Fruit fly (Drosophila melanogaster) whole organism, embryonic: ENCODE results near the gene ppk11.

Source experiments
- B-H2 ChIP-seq: fragments of 200-800 bp; sonication (Bioruptor generic); optimal IDR thresholded peaks from 2 replicates; lab custom pipeline; 2018; ENCODE audit warnings: missing biosample characterization, mild to moderate bottlenecking, missing genetic modification characterization
- Blimp-1 ChIP-seq: fragments of 200-800 bp; sonication (Bioruptor generic); optimal IDR thresholded peaks from 3 replicates; lab custom pipeline; 2018; ENCODE audit warnings: missing biosample characterization, missing genetic modification characterization, mild to moderate bottlenecking, moderate library complexity, missing genetic modification reagents
- CG10267 ChIP-seq: fragments of 200-800 bp; sonication (Bioruptor generic); optimal IDR thresholded peaks from 2 replicates; lab custom pipeline; 2018; ENCODE audit warnings: missing biosample characterization, mild to moderate bottlenecking, missing genetic modification characterization, moderate library complexity
- CG10321 ChIP-seq: fragments of 200-800 bp; sonication (Bioruptor generic); IDR thresholded peaks from 2 replicates; pipeline ENCODE4 v1.3.6; 2022; ENCODE audit warnings: missing biosample characterization, missing genetic modification characterization
- CG10565 ChIP-seq: fragments of 200-800 bp; sonication (Bioruptor generic); optimal IDR thresholded peaks from 3 replicates; lab custom pipeline; 2016; ENCODE audit warnings: missing biosample characterization, mild to moderate bottlenecking, missing genetic modification characterization
- CG1233 ChIP-seq: fragments of 200-800 bp; sonication (Bioruptor generic); optimal IDR thresholded peaks from 4 replicates; lab custom pipeline; 2018; ENCODE audit warnings: missing biosample characterization, mild to moderate bottlenecking, missing genetic modification characterization
- CG12659 ChIP-seq: fragments of 200-800 bp; sonication (Bioruptor generic); optimal IDR thresholded peaks from 3 replicates; lab custom pipeline; 2017; ENCODE audit warnings: mild to moderate bottlenecking, missing biosample characterization, missing genetic modification reagents, missing genetic modification characterization
- CG12744 ChIP-seq: fragments of 200-800 bp; sonication (Bioruptor generic); optimal IDR thresholded peaks from 2 replicates; lab custom pipeline; 2016; ENCODE audit warnings: missing biosample characterization, missing genetic modification characterization
- CG13424 ChIP-seq: fragments of 200-800 bp; sonication (Bioruptor generic); optimal IDR thresholded peaks from 2 replicates; lab custom pipeline; 2019; ENCODE audit warnings: missing biosample characterization, mild to moderate bottlenecking, missing genetic modification characterization, moderate library complexity
- CG13624 ChIP-seq: fragments of 200-800 bp; sonication (Bioruptor generic); optimal IDR thresholded peaks from 2 replicates; lab custom pipeline; 2016; ENCODE audit warnings: missing biosample characterization, missing genetic modification characterization
- CG13894 ChIP-seq: fragments of 200-800 bp; sonication (Bioruptor generic); optimal IDR thresholded peaks from 3 replicates; lab custom pipeline; 2018; ENCODE audit warnings: missing biosample characterization, mild to moderate bottlenecking, missing genetic modification characterization, moderate library complexity
- CG15479 ChIP-seq: fragments of 200-800 bp; sonication (Bioruptor generic); optimal IDR thresholded peaks from 3 replicates; lab custom pipeline; 2019; ENCODE audit warnings: missing biosample characterization, mild to moderate bottlenecking, missing genetic modification characterization, moderate library complexity
- CG18011 ChIP-seq: fragments of 200-800 bp; sonication (Bioruptor generic); optimal IDR thresholded peaks from 2 replicates; lab custom pipeline; 2017; ENCODE audit warnings: missing biosample characterization, missing genetic modification characterization, mild to moderate bottlenecking, moderate library complexity, missing genotype
- CG2678 ChIP-seq: fragments of 200-800 bp; sonication (Bioruptor generic); optimal IDR thresholded peaks from 3 replicates; lab custom pipeline; 2019; ENCODE audit warnings: missing biosample characterization, mild to moderate bottlenecking, missing genetic modification characterization, moderate library complexity
- CG30431 ChIP-seq: fragments of 200-800 bp; sonication (Bioruptor generic); optimal IDR thresholded peaks from 2 replicates; lab custom pipeline; 2017; ENCODE audit warnings: missing biosample characterization, missing genetic modification characterization
- CG31441 ChIP-seq: fragments of 200-800 bp; sonication (Bioruptor generic); IDR thresholded peaks from 2 replicates; pipeline ENCODE4 v1.3.6; 2022; ENCODE audit warnings: missing biosample characterization, missing genetic modification characterization
- CG4820 ChIP-seq: fragments of 200-800 bp; sonication (Bioruptor generic); optimal IDR thresholded peaks from 3 replicates; lab custom pipeline; 2016; ENCODE audit warnings: missing biosample characterization, missing genetic modification characterization
- CG5953 ChIP-seq: fragments of 200-800 bp; sonication (Bioruptor generic); IDR thresholded peaks from 2 replicates; pipeline ENCODE4 v1.3.6; 2022; ENCODE audit warnings: missing biosample characterization, missing genetic modification characterization
- CG7928 ChIP-seq: fragments of 200-800 bp; sonication (Bioruptor generic); optimal IDR thresholded peaks from 2 replicates; lab custom pipeline; 2017; ENCODE audit warnings: missing biosample characterization, mild to moderate bottlenecking, missing genetic modification characterization
- CG9817 ChIP-seq: fragments of 200-800 bp; sonication (Bioruptor generic); optimal IDR thresholded peaks from 2 replicates; lab custom pipeline; 2018; ENCODE audit warnings: missing biosample characterization, mild to moderate bottlenecking, missing genetic modification characterization, moderate library complexity
- CG9876 ChIP-seq: fragments of 200-800 bp; sonication (Bioruptor generic); optimal IDR thresholded peaks from 2 replicates; lab custom pipeline; 2016; ENCODE audit warnings: missing biosample characterization, missing genetic modification characterization
- CG9932 ChIP-seq: fragments of 200-800 bp; sonication (Bioruptor generic); IDR thresholded peaks from 2 replicates; pipeline ENCODE4 v1.3.6; 2022; ENCODE audit warnings: missing biosample characterization, missing genetic modification characterization
- CHES-1-like ChIP-seq: fragments of 200-800 bp; sonication (Bioruptor generic); optimal IDR thresholded peaks from 2 replicates; lab custom pipeline; 2016; ENCODE audit warnings: missing biosample characterization, missing genetic modification characterization
- Drgx ChIP-seq: fragments of 200-800 bp; sonication (Bioruptor generic); IDR thresholded peaks from 2 replicates; pipeline ENCODE4 v1.3.6; 2022; ENCODE audit warnings: missing biosample characterization, missing genetic modification characterization
- E2f2 ChIP-seq: fragments of 200-800 bp; sonication (Bioruptor generic); IDR thresholded peaks from 2 replicates; pipeline ENCODE4 v1.3.6; 2022; ENCODE audit warnings: missing biosample characterization, missing genetic modification characterization
- Fer3 ChIP-seq: fragments of 200-800 bp; sonication (Bioruptor generic); optimal IDR thresholded peaks from 2 replicates; lab custom pipeline; 2018; ENCODE audit warnings: missing biosample characterization, mild to moderate bottlenecking, missing genetic modification characterization, moderate library complexity
- H2.0 ChIP-seq: fragments of 200-800 bp; sonication (Bioruptor generic); IDR thresholded peaks from 2 replicates; pipeline ENCODE4 v1.3.6; 2022; ENCODE audit warnings: missing biosample characterization, missing genetic modification characterization
- PHDP ChIP-seq: fragments of 200-800 bp; sonication (Bioruptor generic); optimal IDR thresholded peaks from 3 replicates; lab custom pipeline; 2018; ENCODE audit warnings: missing biosample characterization, mild to moderate bottlenecking, missing genetic modification characterization, moderate library complexity
- Ptx1 ChIP-seq: fragments of 200-800 bp; sonication (Bioruptor generic); IDR thresholded peaks from 2 replicates; pipeline ENCODE4 v1.3.6; 2022; ENCODE audit warnings: missing biosample characterization, missing genetic modification characterization
- Rfx ChIP-seq: fragments of 200-800 bp; sonication (Bioruptor generic); IDR thresholded peaks from 2 replicates; pipeline ENCODE4 v1.3.6; 2022; ENCODE audit warnings: missing biosample characterization, missing genetic modification characterization
- Rx ChIP-seq: fragments of 200-800 bp; sonication (Bioruptor generic); IDR thresholded peaks from 2 replicates; pipeline ENCODE4 v1.3.6; 2022; ENCODE audit warnings: missing biosample characterization, missing genetic modification characterization
- Scr ChIP-seq: fragments of 200-800 bp; sonication (Bioruptor generic); IDR thresholded peaks from 2 replicates; pipeline ENCODE4 v1.3.6; 2022; ENCODE audit warnings: missing biosample characterization, missing genetic modification characterization; ENCODE audit not compliant: partially characterized antibody
- Trl ChIP-seq, 3 experiments: fragments of >200 bp in 2 of 3; fragments of 200-800 bp in 1 of 3; sonication (Bioruptor generic) in 1 of 3; optimal IDR thresholded peaks; 2 replicates in 1 of 3; 3 replicates in 2 of 3; lab custom pipeline; 2016 to 2017; ENCODE audit warnings: missing biosample characterization in 1 of 3, missing genetic modification characterization in 1 of 3
- bcd ChIP-seq: fragments of 200-800 bp; sonication (Bioruptor generic); optimal IDR thresholded peaks from 2 replicates; lab custom pipeline; 2017; ENCODE audit warnings: missing biosample characterization, mild to moderate bottlenecking, missing genetic modification characterization
- emc ChIP-seq: fragments of 200-800 bp; sonication (Bioruptor generic); optimal IDR thresholded peaks from 2 replicates; lab custom pipeline; 2016; ENCODE audit warnings: missing biosample characterization, missing genetic modification characterization
- fd64A ChIP-seq: fragments of 200-800 bp; sonication (Bioruptor generic); optimal IDR thresholded peaks from 3 replicates; lab custom pipeline; 2018; ENCODE audit warnings: missing biosample characterization, mild to moderate bottlenecking, missing genetic modification characterization
- gcm ChIP-seq: fragments of 200-800 bp; sonication (Bioruptor generic); optimal IDR thresholded peaks from 2 replicates; lab custom pipeline; 2019; ENCODE audit warnings: missing biosample characterization, mild to moderate bottlenecking, missing genetic modification characterization, moderate library complexity
- gsb ChIP-seq: fragments of 200-800 bp; sonication (Bioruptor generic); IDR thresholded peaks from 2 replicates; pipeline ENCODE4 v1.3.6; 2022; ENCODE audit warnings: missing biosample characterization, missing genetic modification characterization
- gsb-n ChIP-seq: fragments of 200-800 bp; sonication (Bioruptor generic); optimal IDR thresholded peaks from 3 replicates; lab custom pipeline; 2018; ENCODE audit warnings: missing biosample characterization, mild to moderate bottlenecking, missing genetic modification characterization
- hkb ChIP-seq, 2 experiments: fragments of 200-800 bp in 1 of 2; fragments of >200 bp in 1 of 2; sonication (Bioruptor generic) in 1 of 2; IDR thresholded peaks in 1 of 2; optimal IDR thresholded peaks in 1 of 2; 2 replicates each; pipeline versions ENCODE4 v1.3.6 to Lab custom; 2017 to 2022; ENCODE audit warnings: missing biosample characterization in 1 of 2, missing genetic modification characterization in 1 of 2
- nau ChIP-seq: fragments of 200-800 bp; sonication (Bioruptor generic); optimal IDR thresholded peaks from 3 replicates; lab custom pipeline; 2017; ENCODE audit warnings: missing biosample characterization, mild to moderate bottlenecking, missing genetic modification characterization, missing genetic modification reagents
- odd ChIP-seq: fragments of 200-800 bp; sonication (Bioruptor generic); optimal IDR thresholded peaks from 2 replicates; lab custom pipeline; 2017; ENCODE audit warnings: missing biosample characterization, mild to moderate bottlenecking, missing genetic modification characterization
- pita ChIP-seq: fragments of 200-800 bp; sonication (Bioruptor generic); optimal IDR thresholded peaks from 2 replicates; lab custom pipeline; 2017; ENCODE audit warnings: missing biosample characterization, mild to moderate bottlenecking, missing genetic modification characterization
- ranshi ChIP-seq: fragments of 200-800 bp; sonication (Bioruptor generic); IDR thresholded peaks from 2 replicates; pipeline ENCODE4 v1.3.6; 2022; ENCODE audit warnings: missing biosample characterization, missing genetic modification characterization
- row ChIP-seq: fragments of 200-800 bp; sonication (Bioruptor generic); IDR thresholded peaks from 3 replicates; pipeline ENCODE4 v1.3.6; 2022; ENCODE audit warnings: missing biosample characterization, missing genetic modification characterization
- sim ChIP-seq: fragments of 200-800 bp; sonication (Bioruptor generic); IDR thresholded peaks from 2 replicates; pipeline ENCODE4 v1.3.6; 2022; ENCODE audit warnings: missing biosample characterization, missing genetic modification characterization
- vfl ChIP-seq: fragments of 200-800 bp; sonication (Bioruptor generic); optimal IDR thresholded peaks from 2 replicates; lab custom pipeline; 2016; ENCODE audit warnings: missing biosample characterization, missing genetic modification characterization
- wdn ChIP-seq: fragments of 200-800 bp; sonication (Bioruptor generic); IDR thresholded peaks from 2 replicates; pipeline ENCODE4 v1.3.6; 2022; ENCODE audit warnings: missing biosample characterization, missing genetic modification characterization
- zen2 ChIP-seq: fragments of 200-800 bp; sonication (Bioruptor generic); IDR thresholded peaks from 3 replicates; pipeline ENCODE4 v1.3.6; 2022; ENCODE audit warnings: missing biosample characterization, missing genetic modification characterization; ENCODE audit not compliant: partially characterized antibody
- zfh2 ChIP-seq: fragments of 200-800 bp; sonication (Bioruptor generic); optimal IDR thresholded peaks from 2 replicates; lab custom pipeline; 2016; ENCODE audit warnings: missing biosample characterization, missing genetic modification characterization

ppk11 gene

dm6 chr2L:9782176-9782581 lies 7.3 kb upstream of the ppk11 start, which contains the start of gene IP3K1 (continued):
- no peak for TF ChIP-seq CG7928
- peak; percentile 43; the same call in 1 of the 2 replicates for TF ChIP-seq Scr (GFP tag; lab: Robert Waterston, UW)
- TF ChIP-seq gsb-n (tag; lab: Kevin White, UChicago): peak; percentile 76
- no peak; the same call in 1 of the 2 replicates for TF ChIP-seq CG31441 (GFP tag; lab: Robert Waterston, UW)
- TF ChIP-seq CG13624: peak; percentile 12
- no peak for TF ChIP-seq CG15479 (GFP tag; lab: Kevin White, UChicago)
- no peak for TF ChIP-seq zfh2 (GFP tag; lab: Kevin White, UChicago)
- no peak for TF ChIP-seq hkb (optimal IDR thresholded peaks at IDR 0.05; lab: Kevin White, UChicago)
- TF ChIP-seq hkb (GFP tag; IDR thresholded peaks at IDR 0.05; lab: Robert Waterston, UW): peak; percentile 63; the same call in 1 of the 2 replicates
- TF ChIP-seq wdn: no peak
- TF ChIP-seq CG12744 (GFP tag; lab: Kevin White, UChicago): peak; percentile 16
- TF ChIP-seq CG10267 (tag; lab: Kevin White, UChicago): no peak
- no peak for TF ChIP-seq emc
- TF ChIP-seq Rx (GFP tag; lab: Robert Waterston, UW): no peak
- TF ChIP-seq CG30431 (GFP tag; lab: Kevin White, UChicago): no peak
- TF ChIP-seq fd64A (GFP tag; lab: Kevin White, UChicago): peak; percentile 67
- TF ChIP-seq Ptx1 (GFP tag; lab: Robert Waterston, UW): 0 out of 2 replicates have a peak, but pooled peaks have one; percentile 7
- TF ChIP-seq Trl (optimal IDR thresholded peaks at IDR 0.05; lab: Kevin White, UChicago): peak; percentile 91 to 96
- peak; percentile 29 for TF ChIP-seq Trl (GFP tag; optimal IDR thresholded peaks at IDR 0.05; lab: Kevin White, UChicago)
- TF ChIP-seq zen2: peak; percentile 67; the same call in 2 of the 3 replicates
- TF ChIP-seq CG12659: peak; percentile 15
- TF ChIP-seq H2.0 (GFP tag; lab: Robert Waterston, UW): no peak
- no peak for TF ChIP-seq CG18011 (GFP tag; lab: Kevin White, UChicago)
- no peak for TF ChIP-seq CHES-1-like (GFP tag; lab: Kevin White, UChicago)
- TF ChIP-seq pita (GFP tag; lab: Kevin White, UChicago): no peak
- TF ChIP-seq PHDP (tag; lab: Kevin White, UChicago): peak; percentile 11
- TF ChIP-seq CG13894 (tag; lab: Kevin White, UChicago): peak; percentile 92
- peak; percentile 27 for TF ChIP-seq bcd (GFP tag; lab: Kevin White, UChicago)
- peak; percentile 45; the same call in 1 of the 2 replicates for TF ChIP-seq E2f2 (GFP tag; lab: Robert Waterston, UW)
- peak; percentile 73 for TF ChIP-seq Rfx
- TF ChIP-seq CG13424 (tag; lab: Kevin White, UChicago): no peak
- TF ChIP-seq CG9932 (GFP tag; lab: Robert Waterston, UW): peak; percentile 42; the same call in 1 of the 2 replicates
- TF ChIP-seq ranshi: no peak; the same call in 1 of the 2 replicates
- peak; percentile 8 for TF ChIP-seq Blimp-1 (GFP tag; lab: Kevin White, UChicago)
- TF ChIP-seq vfl: no peak
- TF ChIP-seq Drgx (GFP tag; lab: Robert Waterston, UW): peak; percentile 60
- no peak for TF ChIP-seq CG9876
- TF ChIP-seq CG2678: peak; percentile 35
- no peak for TF ChIP-seq row (GFP tag; lab: Robert Waterston, UW)
- TF ChIP-seq CG10321 (GFP tag; lab: Robert Waterston, UW): no peak
- TF ChIP-seq gsb (GFP tag; lab: Robert Waterston, UW): no peak
- TF ChIP-seq B-H2 (GFP tag; lab: Kevin White, UChicago): no peak
- TF ChIP-seq CG1233 (GFP tag; lab: Kevin White, UChicago): no peak
- no peak for TF ChIP-seq sim
- TF ChIP-seq gcm (GFP tag; lab: Kevin White, UChicago): peak; percentile 59
- TF ChIP-seq nau (GFP tag; lab: Kevin White, UChicago): peak; percentile 52
- TF ChIP-seq CG5953 (GFP tag; lab: Robert Waterston, UW): peak; percentile 57; the same call in 1 of the 2 replicates
- TF ChIP-seq odd: peak; percentile 59
- TF ChIP-seq CG10565 (GFP tag; lab: Kevin White, UChicago): no peak
- TF ChIP-seq CG4820 (GFP tag; lab: Kevin White, UChicago): no peak
- TF ChIP-seq Fer3 (tag; lab: Kevin White, UChicago): no peak
- no peak for TF ChIP-seq CG9817 (tag; lab: Kevin White, UChicago)
